Worm (Caenorhabditis elegans) whole organism, L3 larva: Measurements from ENCODE around the gene dgk-1.

ENCODE experiments used
- ZK546.5 ChIP-seq: sonication (generic microtip); optimal IDR thresholded peaks from 2 replicates; lab custom pipeline; 2017; ENCODE audit warnings: missing biosample characterization, missing genetic modification characterization
- ama-1 ChIP-seq: fragments of 150-350 bp; optimal IDR thresholded peaks from 2 replicates; lab custom pipeline; 2018
- ceh-16 ChIP-seq: sonication (generic microtip); optimal IDR thresholded peaks from 2 replicates; lab custom pipeline; 2017; ENCODE audit warnings: missing biosample characterization, missing genetic modification characterization
- ceh-28 ChIP-seq: fragments of 150-350 bp; optimal IDR thresholded peaks from 2 replicates; lab custom pipeline; 2014; ENCODE audit warnings: missing biosample characterization, missing genetic modification reagents, missing genetic modification characterization
- ceh-82 ChIP-seq: fragments of 150-350 bp; optimal IDR thresholded peaks from 2 replicates; lab custom pipeline; 2014; ENCODE audit warnings: missing biosample characterization, missing genetic modification characterization
- ceh-9 ChIP-seq: sonication (generic microtip); optimal IDR thresholded peaks from 2 replicates; lab custom pipeline; 2018; ENCODE audit warnings: missing biosample characterization, missing genetic modification characterization
- daf-12 ChIP-seq: fragments of 150-350 bp; optimal IDR thresholded peaks from 2 replicates; lab custom pipeline; 2014; ENCODE audit warnings: missing biosample characterization, missing genetic modification reagents, missing genetic modification characterization
- egl-5 ChIP-seq: fragments of 150-350 bp; optimal IDR thresholded peaks from 2 replicates; lab custom pipeline; 2017; ENCODE audit warnings: missing biosample characterization, missing genetic modification reagents, missing genetic modification characterization, inconsistent platforms
- elt-1 ChIP-seq: fragments of 150-350 bp; optimal IDR thresholded peaks from 2 replicates; lab custom pipeline; 2014; ENCODE audit warnings: missing biosample characterization, missing genetic modification characterization
- elt-2 ChIP-seq: sonication (generic microtip); optimal IDR thresholded peaks from 2 replicates; lab custom pipeline; 2016; ENCODE audit warnings: missing genetic modification reagents, mild to moderate bottlenecking, missing genetic modification characterization, missing compliant biosample characterization
- elt-3 ChIP-seq, 3 experiments: fragments of 150-350 bp in 1 of 3; sonication (generic microtip) in 2 of 3; optimal IDR thresholded peaks; 2 replicates in 2 of 3; 4 replicates in 1 of 3; lab custom pipeline; 2014 to 2017; ENCODE audit warnings: missing biosample characterization in 3 of 3, missing genetic modification characterization in 3 of 3
- eor-1 ChIP-seq, 2 experiments: fragments of 150-350 bp; optimal IDR thresholded peaks; 2 replicates each; lab custom pipeline; 2014 to 2018; ENCODE audit warnings: missing biosample characterization in 2 of 2, missing genetic modification characterization in 2 of 2
- fkh-2 ChIP-seq: fragments of 150-350 bp; optimal IDR thresholded peaks from 2 replicates; lab custom pipeline; 2014; ENCODE audit warnings: missing biosample characterization, missing genetic modification reagents, missing genetic modification characterization
- fos-1 ChIP-seq: fragments of 150-350 bp; optimal IDR thresholded peaks from 2 replicates; lab custom pipeline; 2014; ENCODE audit warnings: missing biosample characterization, missing genetic modification characterization
- hmg-11 ChIP-seq: sonication (generic microtip); optimal IDR thresholded peaks from 2 replicates; lab custom pipeline; 2016; ENCODE audit warnings: missing genetic modification characterization, missing compliant biosample characterization
- lin-15B ChIP-seq: fragments of 150-350 bp; optimal IDR thresholded peaks from 2 replicates; lab custom pipeline; 2014; ENCODE audit warnings: missing biosample characterization, missing genetic modification characterization
- lin-39 ChIP-seq: fragments of 150-350 bp; optimal IDR thresholded peaks from 2 replicates; lab custom pipeline; 2018; ENCODE audit warnings: missing biosample characterization, missing genetic modification reagents, missing genetic modification characterization
- lsy-12 ChIP-seq: sonication (generic microtip); optimal IDR thresholded peaks from 2 replicates; lab custom pipeline; 2016; ENCODE audit warnings: mild to moderate bottlenecking, missing genetic modification characterization, missing compliant biosample characterization
- mdl-1 ChIP-seq: fragments of 150-350 bp; optimal IDR thresholded peaks from 2 replicates; lab custom pipeline; 2014; ENCODE audit warnings: missing biosample characterization, missing genetic modification characterization
- mml-1 ChIP-seq: fragments of 150-350 bp; sonication (generic microtip); optimal IDR thresholded peaks from 3 replicates; lab custom pipeline; 2014; ENCODE audit warnings: missing biosample characterization, missing genetic modification characterization
- nfya-1 ChIP-seq: sonication (generic microtip); optimal IDR thresholded peaks from 2 replicates; lab custom pipeline; 2017; ENCODE audit warnings: missing genetic modification characterization, mild to moderate bottlenecking, missing compliant biosample characterization, antibody characterized with exemption, moderate library complexity; ENCODE audit not compliant: insufficient read depth
- nhr-12 ChIP-seq: fragments of 150-350 bp; optimal IDR thresholded peaks from 2 replicates; lab custom pipeline; 2014; ENCODE audit warnings: missing biosample characterization, missing genetic modification characterization
- nhr-23 ChIP-seq: fragments of 150-350 bp; optimal IDR thresholded peaks from 2 replicates; lab custom pipeline; 2014; ENCODE audit warnings: missing biosample characterization, missing genetic modification reagents, missing genetic modification characterization
- nhr-237 ChIP-seq: fragments of 150-350 bp; optimal IDR thresholded peaks from 2 replicates; lab custom pipeline; 2014; ENCODE audit warnings: missing biosample characterization, missing genetic modification characterization
- nhr-25 ChIP-seq: sonication (generic microtip); optimal IDR thresholded peaks from 2 replicates; lab custom pipeline; 2017; ENCODE audit warnings: missing biosample characterization, missing genetic modification characterization
- nhr-43 ChIP-seq: sonication (generic microtip); optimal IDR thresholded peaks from 2 replicates; lab custom pipeline; 2016; ENCODE audit warnings: mild to moderate bottlenecking, missing genetic modification characterization, missing compliant biosample characterization; ENCODE audit not compliant: poor library complexity, severe bottlenecking
- nhr-67 ChIP-seq: fragments of 150-350 bp; optimal IDR thresholded peaks from 2 replicates; lab custom pipeline; 2014; ENCODE audit warnings: missing biosample characterization, missing genetic modification characterization
- nhr-76 ChIP-seq: fragments of 150-350 bp; sonication (generic microtip); optimal IDR thresholded peaks from 5 replicates; lab custom pipeline; 2014; ENCODE audit warnings: missing biosample characterization, missing genetic modification characterization
- nhr-77 ChIP-seq: fragments of 150-350 bp; optimal IDR thresholded peaks from 2 replicates; lab custom pipeline; 2014; ENCODE audit warnings: missing biosample characterization, missing genetic modification characterization
- pha-4 ChIP-seq: fragments of 150-350 bp; optimal IDR thresholded peaks from 2 replicates; lab custom pipeline; 2014; ENCODE audit warnings: missing biosample characterization, missing genetic modification reagents, missing genetic modification characterization
- pqm-1 ChIP-seq: fragments of 150-350 bp; optimal IDR thresholded peaks from 2 replicates; lab custom pipeline; 2017; ENCODE audit warnings: missing biosample characterization, missing genetic modification characterization, inconsistent platforms
- sea-2 ChIP-seq: fragments of 150-350 bp; sonication (generic microtip); optimal IDR thresholded peaks from 4 replicates; lab custom pipeline; 2014; ENCODE audit warnings: missing biosample characterization, missing genetic modification reagents, missing genetic modification characterization
- skn-1 ChIP-seq: fragments of 150-350 bp; optimal IDR thresholded peaks from 2 replicates; lab custom pipeline; 2014; ENCODE audit warnings: missing biosample characterization, missing genetic modification characterization
- snpc-4 ChIP-seq: fragments of 150-350 bp; optimal IDR thresholded peaks from 2 replicates; lab custom pipeline; 2014; ENCODE audit warnings: missing biosample characterization, missing genetic modification characterization
- tbx-2 ChIP-seq: sonication (generic microtip); optimal IDR thresholded peaks from 2 replicates; lab custom pipeline; 2016; ENCODE audit warnings: mild to moderate bottlenecking, missing genetic modification characterization, missing compliant biosample characterization
- unc-39 ChIP-seq: sonication (generic microtip); optimal IDR thresholded peaks from 4 replicates; lab custom pipeline; 2017; ENCODE audit warnings: missing biosample characterization, missing genetic modification characterization
- unc-62 ChIP-seq: fragments of 150-350 bp; sonication (generic microtip); optimal IDR thresholded peaks from 4 replicates; lab custom pipeline; 2014; ENCODE audit warnings: missing biosample characterization, missing genetic modification reagents, missing genetic modification characterization
- ztf-11 ChIP-seq: fragments of 150-350 bp; optimal IDR thresholded peaks from 2 replicates; lab custom pipeline; 2014; ENCODE audit warnings: missing biosample characterization, missing genetic modification characterization
- ztf-4 ChIP-seq: fragments of 150-350 bp; optimal IDR thresholded peaks from 2 replicates; lab custom pipeline; 2014; ENCODE audit warnings: missing biosample characterization, missing genetic modification characterization

dgk-1 gene

DNA sequence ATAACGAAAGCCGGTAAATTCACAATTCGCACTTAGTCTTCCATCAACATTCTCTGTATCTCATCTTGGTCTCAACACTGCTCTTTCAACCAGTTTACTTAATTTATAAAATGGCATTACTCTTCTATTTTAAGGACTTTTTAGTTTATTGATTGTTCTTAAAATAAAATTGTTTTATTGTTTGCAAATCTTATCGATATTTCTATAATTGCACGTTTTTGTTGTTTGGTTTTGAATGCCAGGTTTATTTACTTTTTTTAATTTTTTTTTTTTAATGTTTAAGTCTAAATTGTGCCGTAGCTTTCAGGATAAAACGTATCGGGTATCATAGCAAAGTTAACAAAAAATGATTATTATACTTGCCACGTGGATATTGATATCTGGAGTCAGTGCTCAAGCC, 33.7 kb downstream of the dgk-1 start, which contains the start of gene chil-10:
Gene chil-10 (plus strand): TSS at position 301 of the 400 bp plus-strand sequence.
- TF ChIP-seq unc-39 (tag; lab: Kevin White, UChicago): no peak
- no peak for TF ChIP-seq nhr-237 (tag; lab: Kevin White, UChicago)
- TF ChIP-seq nhr-23 (tag; lab: Kevin White, UChicago): no peak
- no peak for TF ChIP-seq nhr-76 (tag; lab: Kevin White, UChicago)
- TF ChIP-seq lsy-12 (tag; lab: Kevin White, UChicago): no peak
- TF ChIP-seq elt-1: no peak
- TF ChIP-seq nhr-43 (tag; lab: Kevin White, UChicago): no peak

DNA sequence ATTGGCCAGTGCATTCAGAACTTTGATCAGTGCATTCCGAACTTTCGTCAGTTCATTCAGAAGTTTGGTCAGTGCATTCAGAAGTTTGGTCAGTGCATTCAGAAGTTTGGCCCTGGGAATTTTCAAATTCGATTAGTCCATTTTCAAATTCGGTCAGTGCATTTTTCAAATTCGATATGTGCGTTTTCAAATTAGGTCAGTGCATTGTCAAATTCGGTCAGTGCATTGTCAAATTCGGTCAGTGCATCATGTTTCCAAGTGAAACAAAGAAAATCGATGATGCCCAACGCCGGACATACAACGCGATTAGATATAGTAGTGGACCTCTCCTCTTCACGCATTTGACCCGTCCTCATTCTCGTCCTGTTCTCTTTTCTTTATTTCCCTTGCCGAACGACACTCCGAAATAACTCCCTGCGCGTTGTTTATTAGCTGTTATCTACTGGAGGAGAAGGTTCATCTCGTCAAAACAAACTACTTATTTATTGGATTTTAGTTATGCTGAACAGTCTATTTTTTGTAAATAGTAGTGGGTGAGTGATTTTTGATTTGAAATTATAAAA, 36.7 kb downstream of the dgk-1 start, which contains the start of gene apm-3:
Gene apm-3 (plus strand): TSS at position 477 of the 563 bp plus-strand sequence.
- peak; percentile 4 for TF ChIP-seq lin-15B (tag; lab: Kevin White, UChicago)
- TF ChIP-seq nhr-25 (tag; lab: Kevin White, UChicago): peak; percentile 23
- TF ChIP-seq pqm-1 (tag; lab: Kevin White, UChicago): no peak
- TF ChIP-seq snpc-4 (tag; lab: Kevin White, UChicago): no peak
- no peak for TF ChIP-seq skn-1
- TF ChIP-seq elt-2 (tag; lab: Kevin White, UChicago): peak; percentile 15
- peak; percentile 25 for TF ChIP-seq pha-4 (tag; lab: Kevin White, UChicago)
- peak; percentile 79 for TF ChIP-seq hmg-11 (tag; lab: Kevin White, UChicago)
- no peak for TF ChIP-seq ZK546.5
- no peak for TF ChIP-seq daf-12
- TF ChIP-seq ceh-16 (tag; lab: Kevin White, UChicago): no peak
- no peak for TF ChIP-seq ceh-28 (tag; lab: Kevin White, UChicago)
- TF ChIP-seq nhr-77 (tag; lab: Kevin White, UChicago): no peak
- no peak for TF ChIP-seq ceh-9
- TF ChIP-seq nfya-1: peak; percentile 61
- TF ChIP-seq nhr-23 (tag; lab: Kevin White, UChicago): peak; percentile 59

DNA sequence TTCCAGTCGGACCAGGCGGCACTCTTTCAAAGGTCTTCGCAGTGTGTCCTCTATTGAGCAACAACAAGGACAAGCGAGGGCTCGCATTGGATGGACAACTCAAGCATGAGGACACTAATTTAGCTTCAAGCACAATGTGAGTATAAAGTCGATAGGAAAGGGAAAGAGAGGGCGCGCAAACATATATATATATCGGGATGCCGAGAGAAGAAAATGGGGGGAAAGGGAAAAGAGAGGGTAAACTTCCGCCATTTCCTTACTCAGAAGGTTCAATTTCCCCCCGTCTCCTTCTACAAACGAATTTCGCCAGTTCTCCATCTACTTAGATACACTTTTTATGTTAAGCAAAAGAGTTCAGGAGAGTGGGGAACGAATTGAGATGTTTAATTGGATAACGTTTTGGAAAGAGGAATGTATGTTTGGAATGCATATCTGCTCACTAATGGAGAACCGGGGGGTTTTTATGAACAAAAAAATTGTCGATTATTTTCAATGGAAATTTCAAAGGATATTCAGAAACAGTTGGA, 38.6 kb downstream of the dgk-1 start:
- TF ChIP-seq nfya-1 (peak; percentile 53), nhr-67 (tag; lab: Kevin White, UChicago) (no peak), mml-1 (no peak), ztf-11 (tag; lab: Kevin White, UChicago) (no peak), hmg-11 (tag; lab: Kevin White, UChicago) (peak; percentile 58), nhr-25 (tag; lab: Kevin White, UChicago) (no peak)

DNA sequence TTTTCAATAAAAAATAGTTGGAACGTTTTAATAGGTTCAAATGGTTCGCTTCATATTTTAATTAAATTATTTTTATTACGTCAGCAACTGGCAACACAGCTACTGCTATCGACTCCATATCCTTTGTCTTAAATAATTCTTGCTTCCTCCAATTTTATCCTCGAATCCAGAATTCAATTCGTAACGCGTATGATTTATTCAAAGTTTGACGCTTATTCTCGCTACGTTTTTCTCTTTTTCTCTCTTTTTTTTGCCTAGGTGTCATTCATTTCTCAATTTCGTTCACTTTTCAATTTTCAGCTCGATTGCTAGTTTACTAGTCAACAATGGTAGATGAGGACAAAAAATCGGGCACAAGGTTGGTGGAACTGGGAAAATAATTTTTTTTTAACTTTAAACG, 40.8 kb downstream of the dgk-1 start, which contains the start of gene arr-1:
Gene arr-1 (plus strand): TSS at position 301 of the 400 bp plus-strand sequence.
- TF ChIP-seq elt-2 (tag; lab: Kevin White, UChicago) (no peak), egl-5 (tag; lab: Kevin White, UChicago) (no peak), nhr-77 (tag; lab: Kevin White, UChicago) (no peak), nhr-23 (tag; lab: Kevin White, UChicago) (no peak), nfya-1 (no peak), mml-1 (no peak), skn-1 (no peak), ceh-28 (tag; lab: Kevin White, UChicago) (no peak), fos-1 (tag; lab: Kevin White, UChicago) (no peak), elt-3 (tag; optimal IDR thresholded peaks at IDR 0.05; lab: Kevin White, UChicago) (no peak), pqm-1 (tag; lab: Kevin White, UChicago) (no peak), unc-62 (no peak), ceh-16 (tag; lab: Kevin White, UChicago) (no peak), nhr-43 (tag; lab: Kevin White, UChicago) (no peak), fkh-2 (no peak), nhr-67 (tag; lab: Kevin White, UChicago) (no peak)
- TF ChIP-seq, all 47 proteins: peak for 0

DNA sequence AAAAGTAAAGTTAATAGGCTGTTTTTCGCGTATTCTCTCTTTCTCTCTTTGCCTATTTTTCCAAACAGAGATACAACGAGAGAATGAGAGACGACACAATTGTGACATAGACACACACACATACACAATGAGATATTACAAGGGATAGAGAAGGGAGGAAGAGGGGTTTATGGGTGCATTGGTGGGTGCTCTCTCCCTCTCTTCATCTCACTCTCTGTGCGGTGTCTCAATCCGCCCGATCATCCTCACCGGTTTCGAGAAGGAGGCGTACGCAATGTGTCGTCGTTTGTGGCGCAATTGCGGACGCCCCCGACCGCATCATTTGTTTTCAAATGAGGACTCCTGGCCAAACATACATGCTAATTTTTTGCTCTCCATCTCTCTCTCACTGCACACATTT, 41.8 kb downstream of the dgk-1 start:
- TF ChIP-seq nhr-23 (tag; lab: Kevin White, UChicago) (peak; percentile 92), pha-4 (tag; lab: Kevin White, UChicago) (peak; percentile 81), daf-12 (peak; percentile 47), ceh-82 (peak; percentile 90), nhr-77 (tag; lab: Kevin White, UChicago) (no peak), ceh-16 (tag; lab: Kevin White, UChicago) (no peak), lsy-12 (tag; lab: Kevin White, UChicago) (peak; percentile 82), skn-1 (peak; percentile 78), tbx-2 (tag; lab: Kevin White, UChicago) (peak; percentile 84), ceh-28 (tag; lab: Kevin White, UChicago) (peak; percentile 83), pqm-1 (tag; lab: Kevin White, UChicago) (no peak), elt-1 (peak; percentile 54), lin-39 (tag; lab: Kevin White, UChicago) (peak; percentile 97), eor-1 (tag; optimal IDR thresholded peaks at IDR 0.05; lab: Kevin White, UChicago) (no peak), ceh-9 (no peak), fos-1 (tag; lab: Kevin White, UChicago) (peak; percentile 10), ZK546.5 (no peak), nhr-67 (tag; lab: Kevin White, UChicago) (no peak), sea-2 (GFP tag; lab: Kevin White, UChicago) (peak; percentile 71), ztf-4 (tag; lab: Kevin White, UChicago) (peak; percentile 7), snpc-4 (tag; lab: Kevin White, UChicago) (peak; percentile 85), mdl-1 (tag; lab: Kevin White, UChicago) (peak; percentile 60), elt-3 (tag; optimal IDR thresholded peaks at IDR 0.05; lab: Kevin White, UChicago) (no peak), nhr-12 (tag; lab: Kevin White, UChicago) (no peak), egl-5 (tag; lab: Kevin White, UChicago) (peak; percentile 94), ama-1 (lab: Kevin White, UChicago) (no peak), unc-62 (peak; percentile 82), mml-1 (no peak)
